Worm (Caenorhabditis elegans) whole organism, L3 larva: ENCODE measurements around the gene W06E11.1.

ENCODE experiments used
- R02D3.7 ChIP-seq: fragments of 150-350 bp; optimal IDR thresholded peaks from 2 replicates; lab custom pipeline; 2014; ENCODE audit warnings: missing biosample characterization, missing genetic modification characterization
- ZK546.5 ChIP-seq: sonication (generic microtip); optimal IDR thresholded peaks from 2 replicates; lab custom pipeline; 2017; ENCODE audit warnings: missing biosample characterization, missing genetic modification characterization
- aly-2 ChIP-seq: fragments of 150-350 bp; optimal IDR thresholded peaks from 2 replicates; lab custom pipeline; 2014; ENCODE audit warnings: missing biosample characterization, missing genetic modification characterization
- ama-1 ChIP-seq: fragments of 150-350 bp; optimal IDR thresholded peaks from 2 replicates; lab custom pipeline; 2018
- ceh-16 ChIP-seq: sonication (generic microtip); optimal IDR thresholded peaks from 2 replicates; lab custom pipeline; 2017; ENCODE audit warnings: missing biosample characterization, missing genetic modification characterization
- ceh-28 ChIP-seq: fragments of 150-350 bp; optimal IDR thresholded peaks from 2 replicates; lab custom pipeline; 2014; ENCODE audit warnings: missing biosample characterization, missing genetic modification reagents, missing genetic modification characterization
- ceh-82 ChIP-seq: fragments of 150-350 bp; optimal IDR thresholded peaks from 2 replicates; lab custom pipeline; 2014; ENCODE audit warnings: missing biosample characterization, missing genetic modification characterization
- ceh-9 ChIP-seq: sonication (generic microtip); optimal IDR thresholded peaks from 2 replicates; lab custom pipeline; 2018; ENCODE audit warnings: missing biosample characterization, missing genetic modification characterization
- daf-12 ChIP-seq: fragments of 150-350 bp; optimal IDR thresholded peaks from 2 replicates; lab custom pipeline; 2014; ENCODE audit warnings: missing biosample characterization, missing genetic modification reagents, missing genetic modification characterization
- egl-27 ChIP-seq: sonication (generic microtip); optimal IDR thresholded peaks from 4 replicates; lab custom pipeline; 2017; ENCODE audit warnings: missing biosample characterization, missing genetic modification reagents, missing genetic modification characterization
- egl-5 ChIP-seq: fragments of 150-350 bp; optimal IDR thresholded peaks from 2 replicates; lab custom pipeline; 2017; ENCODE audit warnings: missing biosample characterization, missing genetic modification reagents, missing genetic modification characterization, inconsistent platforms
- elt-1 ChIP-seq: fragments of 150-350 bp; optimal IDR thresholded peaks from 2 replicates; lab custom pipeline; 2014; ENCODE audit warnings: missing biosample characterization, missing genetic modification characterization
- elt-2 ChIP-seq: sonication (generic microtip); optimal IDR thresholded peaks from 2 replicates; lab custom pipeline; 2016; ENCODE audit warnings: missing genetic modification reagents, mild to moderate bottlenecking, missing genetic modification characterization, missing compliant biosample characterization
- elt-3 ChIP-seq, 3 experiments: fragments of 150-350 bp in 1 of 3; sonication (generic microtip) in 2 of 3; optimal IDR thresholded peaks; 2 replicates in 2 of 3; 4 replicates in 1 of 3; lab custom pipeline; 2014 to 2017; ENCODE audit warnings: missing biosample characterization in 3 of 3, missing genetic modification characterization in 3 of 3
- eor-1 ChIP-seq, 2 experiments: fragments of 150-350 bp; optimal IDR thresholded peaks; 2 replicates each; lab custom pipeline; 2014 to 2018; ENCODE audit warnings: missing biosample characterization in 2 of 2, missing genetic modification characterization in 2 of 2
- fkh-10 ChIP-seq: sonication (generic microtip); optimal IDR thresholded peaks from 2 replicates; lab custom pipeline; 2017; ENCODE audit warnings: missing biosample characterization, missing genetic modification reagents, missing genetic modification characterization
- fkh-2 ChIP-seq: fragments of 150-350 bp; optimal IDR thresholded peaks from 2 replicates; lab custom pipeline; 2014; ENCODE audit warnings: missing biosample characterization, missing genetic modification reagents, missing genetic modification characterization
- fos-1 ChIP-seq: fragments of 150-350 bp; optimal IDR thresholded peaks from 2 replicates; lab custom pipeline; 2014; ENCODE audit warnings: missing biosample characterization, missing genetic modification characterization
- hmg-11 ChIP-seq: sonication (generic microtip); optimal IDR thresholded peaks from 2 replicates; lab custom pipeline; 2016; ENCODE audit warnings: missing genetic modification characterization, missing compliant biosample characterization
- jun-1 ChIP-seq: fragments of 150-350 bp; optimal IDR thresholded peaks from 2 replicates; lab custom pipeline; 2014; ENCODE audit warnings: missing biosample characterization, missing genetic modification reagents, missing genetic modification characterization
- lin-15B ChIP-seq: fragments of 150-350 bp; optimal IDR thresholded peaks from 2 replicates; lab custom pipeline; 2014; ENCODE audit warnings: missing biosample characterization, missing genetic modification characterization
- lin-39 ChIP-seq: fragments of 150-350 bp; optimal IDR thresholded peaks from 2 replicates; lab custom pipeline; 2018; ENCODE audit warnings: missing biosample characterization, missing genetic modification reagents, missing genetic modification characterization
- lsy-12 ChIP-seq: sonication (generic microtip); optimal IDR thresholded peaks from 2 replicates; lab custom pipeline; 2016; ENCODE audit warnings: mild to moderate bottlenecking, missing genetic modification characterization, missing compliant biosample characterization
- mdl-1 ChIP-seq: fragments of 150-350 bp; optimal IDR thresholded peaks from 2 replicates; lab custom pipeline; 2014; ENCODE audit warnings: missing biosample characterization, missing genetic modification characterization
- mml-1 ChIP-seq: fragments of 150-350 bp; sonication (generic microtip); optimal IDR thresholded peaks from 3 replicates; lab custom pipeline; 2014; ENCODE audit warnings: missing biosample characterization, missing genetic modification characterization
- nfya-1 ChIP-seq: sonication (generic microtip); optimal IDR thresholded peaks from 2 replicates; lab custom pipeline; 2017; ENCODE audit warnings: missing genetic modification characterization, mild to moderate bottlenecking, missing compliant biosample characterization, antibody characterized with exemption, moderate library complexity; ENCODE audit not compliant: insufficient read depth
- nhr-11 ChIP-seq: fragments of 150-350 bp; optimal IDR thresholded peaks from 2 replicates; lab custom pipeline; 2014; ENCODE audit warnings: missing biosample characterization, missing genetic modification characterization
- nhr-12 ChIP-seq: fragments of 150-350 bp; optimal IDR thresholded peaks from 2 replicates; lab custom pipeline; 2014; ENCODE audit warnings: missing biosample characterization, missing genetic modification characterization
- nhr-23 ChIP-seq: fragments of 150-350 bp; optimal IDR thresholded peaks from 2 replicates; lab custom pipeline; 2014; ENCODE audit warnings: missing biosample characterization, missing genetic modification reagents, missing genetic modification characterization
- nhr-237 ChIP-seq: fragments of 150-350 bp; optimal IDR thresholded peaks from 2 replicates; lab custom pipeline; 2014; ENCODE audit warnings: missing biosample characterization, missing genetic modification characterization
- nhr-25 ChIP-seq: sonication (generic microtip); optimal IDR thresholded peaks from 2 replicates; lab custom pipeline; 2017; ENCODE audit warnings: missing biosample characterization, missing genetic modification characterization
- nhr-28 ChIP-seq: fragments of 150-350 bp; optimal IDR thresholded peaks from 2 replicates; lab custom pipeline; 2014; ENCODE audit warnings: missing biosample characterization, missing genetic modification characterization
- nhr-43 ChIP-seq: sonication (generic microtip); optimal IDR thresholded peaks from 2 replicates; lab custom pipeline; 2016; ENCODE audit warnings: mild to moderate bottlenecking, missing genetic modification characterization, missing compliant biosample characterization; ENCODE audit not compliant: poor library complexity, severe bottlenecking
- nhr-67 ChIP-seq: fragments of 150-350 bp; optimal IDR thresholded peaks from 2 replicates; lab custom pipeline; 2014; ENCODE audit warnings: missing biosample characterization, missing genetic modification characterization
- nhr-76 ChIP-seq: fragments of 150-350 bp; sonication (generic microtip); optimal IDR thresholded peaks from 5 replicates; lab custom pipeline; 2014; ENCODE audit warnings: missing biosample characterization, missing genetic modification characterization
- nhr-77 ChIP-seq: fragments of 150-350 bp; optimal IDR thresholded peaks from 2 replicates; lab custom pipeline; 2014; ENCODE audit warnings: missing biosample characterization, missing genetic modification characterization
- pha-4 ChIP-seq: fragments of 150-350 bp; optimal IDR thresholded peaks from 2 replicates; lab custom pipeline; 2014; ENCODE audit warnings: missing biosample characterization, missing genetic modification reagents, missing genetic modification characterization
- pqm-1 ChIP-seq: fragments of 150-350 bp; optimal IDR thresholded peaks from 2 replicates; lab custom pipeline; 2017; ENCODE audit warnings: missing biosample characterization, missing genetic modification characterization, inconsistent platforms
- skn-1 ChIP-seq: fragments of 150-350 bp; optimal IDR thresholded peaks from 2 replicates; lab custom pipeline; 2014; ENCODE audit warnings: missing biosample characterization, missing genetic modification characterization
- snpc-4 ChIP-seq: fragments of 150-350 bp; optimal IDR thresholded peaks from 2 replicates; lab custom pipeline; 2014; ENCODE audit warnings: missing biosample characterization, missing genetic modification characterization
- tbx-2 ChIP-seq: sonication (generic microtip); optimal IDR thresholded peaks from 2 replicates; lab custom pipeline; 2016; ENCODE audit warnings: mild to moderate bottlenecking, missing genetic modification characterization, missing compliant biosample characterization
- unc-39 ChIP-seq: sonication (generic microtip); optimal IDR thresholded peaks from 4 replicates; lab custom pipeline; 2017; ENCODE audit warnings: missing biosample characterization, missing genetic modification characterization
- unc-62 ChIP-seq: fragments of 150-350 bp; sonication (generic microtip); optimal IDR thresholded peaks from 4 replicates; lab custom pipeline; 2014; ENCODE audit warnings: missing biosample characterization, missing genetic modification reagents, missing genetic modification characterization
- zag-1 ChIP-seq: fragments of 150-350 bp; optimal IDR thresholded peaks from 2 replicates; lab custom pipeline; 2014; ENCODE audit warnings: missing biosample characterization, missing genetic modification characterization
- ztf-11 ChIP-seq: fragments of 150-350 bp; optimal IDR thresholded peaks from 2 replicates; lab custom pipeline; 2014; ENCODE audit warnings: missing biosample characterization, missing genetic modification characterization
- ztf-4 ChIP-seq: fragments of 150-350 bp; optimal IDR thresholded peaks from 2 replicates; lab custom pipeline; 2014; ENCODE audit warnings: missing biosample characterization, missing genetic modification characterization

The W06E11.1 gene

ce11 chrIII:627838-628237, 14.0 kb upstream of the W06E11.1 start, which contains the start of gene T19C3.5:
TSS of gene T19C3.5 (minus strand) at chrIII:627938.
- TF ChIP-seq nfya-1 (tag; lab: Kevin White, UChicago) (no peak), nhr-23 (no peak), fos-1 (tag; lab: Kevin White, UChicago) (no peak), nhr-67 (tag; lab: Kevin White, UChicago) (no peak), mdl-1 (tag; lab: Kevin White, UChicago) (no peak), elt-3 (tag; optimal IDR thresholded peaks at IDR 0.05; lab: Kevin White, UChicago) (no peak), lsy-12 (no peak), skn-1 (tag; lab: Kevin White, UChicago) (no peak), elt-2 (tag; lab: Kevin White, UChicago) (no peak), nhr-12 (tag; lab: Kevin White, UChicago) (no peak), nhr-77 (tag; lab: Kevin White, UChicago) (no peak), ceh-28 (tag; lab: Kevin White, UChicago) (no peak), ZK546.5 (tag; lab: Kevin White, UChicago) (no peak), ztf-11 (no peak), daf-12 (tag; lab: Kevin White, UChicago) (no peak), aly-2 (tag; lab: Kevin White, UChicago) (no peak), nhr-11 (tag; lab: Kevin White, UChicago) (no peak), ceh-9 (no peak), ama-1 (no peak)

- TF ChIP-seq skn-1 (tag; lab: Kevin White, UChicago) (no peak), pha-4 (tag; lab: Kevin White, UChicago) (no peak), tbx-2 (tag; lab: Kevin White, UChicago) (no peak), zag-1 (no peak), lin-15B (no peak), ama-1 (no peak), mml-1 (tag; lab: Kevin White, UChicago) (no peak)
Observed at ce11 chrIII:631421-631820, 10.4 kb upstream of the W06E11.1 start, which contains the start of gene T19C3.6. TSS of gene T19C3.6 (minus strand) at chrIII:631521.

DNA sequence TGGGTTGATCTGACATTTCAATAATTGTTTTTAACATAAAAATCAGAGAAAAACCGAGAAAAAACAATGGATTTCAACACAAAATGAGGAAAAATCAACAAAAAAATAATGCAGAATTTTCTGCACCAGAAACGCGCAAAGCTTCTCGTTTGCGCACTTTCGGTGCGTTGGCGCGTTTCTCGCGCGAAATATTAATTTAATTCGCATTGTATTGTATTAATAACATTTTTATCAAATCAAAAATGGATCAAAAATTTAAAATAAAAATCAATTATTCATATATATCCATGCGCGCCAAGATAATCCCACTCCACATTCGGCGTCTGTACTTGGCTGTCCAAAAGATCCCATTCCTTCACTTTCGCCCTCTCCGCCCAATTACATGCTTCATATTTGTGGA, 7.2 kb upstream of the W06E11.1 start, which contains the start of gene fem-2:
Gene fem-2 (minus strand): TSS at position 9 of the 400 bp plus-strand sequence.
- no peak for TF ChIP-seq lsy-12
- no peak for TF ChIP-seq fkh-2
- peak; percentile 46 for TF ChIP-seq pha-4 (tag; lab: Kevin White, UChicago)
- no peak for TF ChIP-seq nhr-76
- TF ChIP-seq fos-1 (tag; lab: Kevin White, UChicago), result no peak
- TF ChIP-seq tbx-2 (tag; lab: Kevin White, UChicago), result no peak
- no peak for TF ChIP-seq nhr-67 (tag; lab: Kevin White, UChicago)
- TF ChIP-seq aly-2 (tag; lab: Kevin White, UChicago), result no peak
- no peak for TF ChIP-seq fkh-10 (GFP tag; lab: Kevin White, UChicago)
- TF ChIP-seq nfya-1 (tag; lab: Kevin White, UChicago), result peak; percentile 41
- TF ChIP-seq snpc-4 (tag; lab: Kevin White, UChicago), result peak; percentile 11
- TF ChIP-seq ama-1, result no peak
- no peak for TF ChIP-seq nhr-237 (tag; lab: Kevin White, UChicago)
- no peak for TF ChIP-seq ztf-11
- no peak for TF ChIP-seq elt-1
- TF ChIP-seq nhr-43 (tag; lab: Kevin White, UChicago), result no peak
- no peak for TF ChIP-seq ceh-16
- TF ChIP-seq ZK546.5 (tag; lab: Kevin White, UChicago), result no peak
- no peak for TF ChIP-seq ceh-28 (tag; lab: Kevin White, UChicago)
- TF ChIP-seq nhr-77 (tag; lab: Kevin White, UChicago), result no peak
- no peak for TF ChIP-seq ceh-82 (tag; lab: Kevin White, UChicago)
- no peak for TF ChIP-seq egl-27
- TF ChIP-seq hmg-11 (tag; lab: Kevin White, UChicago), result peak; percentile 56
- no peak for TF ChIP-seq pqm-1
- no peak for TF ChIP-seq nhr-11 (tag; lab: Kevin White, UChicago)
- no peak for TF ChIP-seq jun-1 (tag; lab: Kevin White, UChicago)
- TF ChIP-seq lin-15B, result peak; percentile 22
- TF ChIP-seq lin-39 (tag; lab: Kevin White, UChicago), result peak; percentile 8
- TF ChIP-seq ceh-9, result no peak
- no peak for TF ChIP-seq egl-5 (tag; lab: Kevin White, UChicago)
- no peak for TF ChIP-seq nhr-28 (tag; lab: Kevin White, UChicago)
- TF ChIP-seq elt-2 (tag; lab: Kevin White, UChicago), result no peak
- no peak for TF ChIP-seq eor-1 (tag; optimal IDR thresholded peaks at IDR 0.05; lab: Kevin White, UChicago)
- TF ChIP-seq nhr-23, result peak; percentile 23
- TF ChIP-seq zag-1, result no peak
- no peak for TF ChIP-seq unc-39 (tag; lab: Kevin White, UChicago)
- no peak for TF ChIP-seq elt-3 (tag; optimal IDR thresholded peaks at IDR 0.05; lab: Kevin White, UChicago)
- TF ChIP-seq nhr-12 (tag; lab: Kevin White, UChicago), result no peak
- no peak for TF ChIP-seq daf-12 (tag; lab: Kevin White, UChicago)
- TF ChIP-seq R02D3.7 (tag; lab: Kevin White, UChicago), result no peak
- TF ChIP-seq mdl-1 (tag; lab: Kevin White, UChicago), result no peak
- no peak for TF ChIP-seq ztf-4 (tag; lab: Kevin White, UChicago)
- TF ChIP-seq unc-62 (GFP tag; lab: Kevin White, UChicago), result no peak
- TF ChIP-seq nhr-25 (tag; lab: Kevin White, UChicago), result no peak
- TF ChIP-seq skn-1 (tag; lab: Kevin White, UChicago), result no peak
- TF ChIP-seq, all 47 proteins: peak for 7
